Worm (Caenorhabditis elegans) whole organism, midembryonic: ENCODE measurements around the gene D1086.21.
"Not testable (repeated sequence)": the region's sequence is repeated elsewhere in the genome, so short reads cannot be mapped to it uniquely, and the experiment has no call there.

Experiments
- T22C8.4 ChIP-seq: fragments of 200-800 bp; sonication (Bioruptor generic); IDR thresholded peaks from 2 replicates; pipeline ENCODE4 v1.3.6; 2022; ENCODE audit warnings: missing genetic modification characterization, missing compliant biosample characterization
- cog-1 ChIP-seq: sonication (generic microtip); optimal IDR thresholded peaks from 2 replicates; lab custom pipeline; 2016; ENCODE audit warnings: missing genetic modification characterization, missing compliant biosample characterization
- flt-1 ChIP-seq: fragments of 200-800 bp; sonication (Bioruptor generic); IDR thresholded peaks from 2 replicates; pipeline ENCODE4 v1.3.6; 2022; ENCODE audit warnings: missing genetic modification characterization, missing compliant biosample characterization
- klf-2 ChIP-seq: fragments of 200-800 bp; sonication (Bioruptor generic); conservative IDR thresholded peaks from 2 replicates; pipeline ENCODE4 v1.3.6; 2022; ENCODE audit warnings: missing genetic modification reagents, missing genetic modification characterization, missing compliant biosample characterization
- med-1 ChIP-seq: sonication (generic microtip); optimal IDR thresholded peaks from 2 replicates; lab custom pipeline; 2017; ENCODE audit warnings: missing genetic modification characterization, mild to moderate bottlenecking, missing compliant biosample characterization, antibody characterized with exemption, missing genetic modification reagents; ENCODE audit not compliant: insufficient read depth
- ref-1 ChIP-seq: fragments of 200-800 bp; sonication (Bioruptor generic); conservative IDR thresholded peaks from 2 replicates; pipeline ENCODE4 v1.3.6; 2022; ENCODE audit warnings: missing genetic modification reagents, missing genetic modification characterization, missing compliant biosample characterization
- tab-1 ChIP-seq: fragments of 200-800 bp; sonication (Bioruptor generic); IDR thresholded peaks from 2 replicates; pipeline ENCODE4 v1.3.6; 2022; ENCODE audit warnings: missing genetic modification characterization, missing compliant biosample characterization
- ztf-23 ChIP-seq: fragments of 200-800 bp; sonication (Bioruptor generic); IDR thresholded peaks from 2 replicates; pipeline ENCODE4 v1.3.6; 2022; ENCODE audit warnings: missing genetic modification reagents, missing genetic modification characterization, missing compliant biosample characterization
- ztf-29 ChIP-seq: fragments of 200-800 bp; sonication (Bioruptor generic); IDR thresholded peaks from 2 replicates; pipeline ENCODE4 v1.3.6; 2022; ENCODE audit warnings: missing genetic modification reagents, missing genetic modification characterization, missing compliant biosample characterization

D1086.21 gene

ce11 chrV:14049274-14049673 lies 15.2 kb upstream of the D1086.21 start, which contains the start of gene F58D12.1:
Gene F58D12.1, plus strand, starts transcription at chrV:14049574.
- TF ChIP-seq cog-1 (tag; lab: Kevin White, UChicago); ztf-23 (GFP tag; lab: Robert Waterston, UW); ref-1 (GFP tag; lab: Robert Waterston, UW): not testable (repeated sequence)

ce11 chrV:14055097-14055496 lies 9.4 kb upstream of the D1086.21 start:
- TF ChIP-seq T22C8.4 (GFP tag; lab: Robert Waterston, UW) (peak; percentile 67), klf-2 (GFP tag; lab: Robert Waterston, UW) (peak; percentile 63; the same call in 1 of the 2 replicates), ztf-23 (GFP tag; lab: Robert Waterston, UW) (peak; percentile 82), cog-1 (tag; lab: Kevin White, UChicago) (peak; percentile 74), flt-1 (GFP tag; lab: Robert Waterston, UW) (peak; percentile 73; the same call in 1 of the 2 replicates), ztf-29 (GFP tag; lab: Robert Waterston, UW) (peak; percentile 59; the same call in 1 of the 2 replicates)

- TF ChIP-seq cog-1 (tag; lab: Kevin White, UChicago) (no peak), ztf-23 (GFP tag; lab: Robert Waterston, UW) (no peak), T22C8.4 (GFP tag; lab: Robert Waterston, UW) (no peak), klf-2 (GFP tag; lab: Robert Waterston, UW) (no peak)
Measured at ce11 chrV:14057540-14057939, 7.0 kb upstream of the D1086.21 start, which contains the start of gene F58D12.3. Gene F58D12.3, plus strand, starts transcription at chrV:14057840.

ce11 chrV:14063980-14064379 lies 542 bp upstream of the D1086.21 start:
- no peak for TF ChIP-seq cog-1 (tag; lab: Kevin White, UChicago)
- TF ChIP-seq T22C8.4 (GFP tag; lab: Robert Waterston, UW) = no peak
- no peak for TF ChIP-seq ref-1 (GFP tag; lab: Robert Waterston, UW)
- no peak for TF ChIP-seq med-1
- TF ChIP-seq flt-1 (GFP tag; lab: Robert Waterston, UW) = no peak
- no peak for TF ChIP-seq tab-1 (GFP tag; lab: Robert Waterston, UW)
- TF ChIP-seq ztf-29 (GFP tag; lab: Robert Waterston, UW) = no peak
- no peak for TF ChIP-seq klf-2 (GFP tag; lab: Robert Waterston, UW)
- TF ChIP-seq ztf-23 (GFP tag; lab: Robert Waterston, UW) = no peak

- no peak for TF ChIP-seq klf-2 (GFP tag; lab: Robert Waterston, UW)
- TF ChIP-seq T22C8.4 (GFP tag; lab: Robert Waterston, UW) = no peak
- no peak for TF ChIP-seq ref-1 (GFP tag; lab: Robert Waterston, UW)
- TF ChIP-seq ztf-29 (GFP tag; lab: Robert Waterston, UW) = no peak
- TF ChIP-seq ztf-23 (GFP tag; lab: Robert Waterston, UW) = no peak
- TF ChIP-seq cog-1 (tag; lab: Kevin White, UChicago) = no peak
- TF ChIP-seq tab-1 (GFP tag; lab: Robert Waterston, UW) = no peak
Measured at ce11 chrV:14067816-14068296, 3.3 kb downstream of the D1086.21 start, which contains the start of gene D1086.17. Gene D1086.17, plus strand, starts transcription at chrV:14067866.

ce11 chrV:14069899-14070298 lies 5.4 kb downstream of the D1086.21 start:
- TF ChIP-seq ztf-23 (GFP tag; lab: Robert Waterston, UW) = no peak
- no peak for TF ChIP-seq ref-1 (GFP tag; lab: Robert Waterston, UW)
- TF ChIP-seq klf-2 (GFP tag; lab: Robert Waterston, UW) = no peak
- TF ChIP-seq flt-1 (GFP tag; lab: Robert Waterston, UW) = no peak
- TF ChIP-seq tab-1 (GFP tag; lab: Robert Waterston, UW) = no peak
- no peak for TF ChIP-seq T22C8.4 (GFP tag; lab: Robert Waterston, UW)
- no peak for TF ChIP-seq cog-1 (tag; lab: Kevin White, UChicago)
- no peak for TF ChIP-seq ztf-29 (GFP tag; lab: Robert Waterston, UW)
- no peak for TF ChIP-seq med-1

- TF ChIP-seq T22C8.4 (GFP tag; lab: Robert Waterston, UW) = no peak
- no peak for TF ChIP-seq ref-1 (GFP tag; lab: Robert Waterston, UW)
- TF ChIP-seq med-1 = no peak
- TF ChIP-seq cog-1 (tag; lab: Kevin White, UChicago) = no peak
- TF ChIP-seq klf-2 (GFP tag; lab: Robert Waterston, UW) = no peak
- TF ChIP-seq flt-1 (GFP tag; lab: Robert Waterston, UW) = no peak
- no peak for TF ChIP-seq ztf-23 (GFP tag; lab: Robert Waterston, UW)
- TF ChIP-seq ztf-29 (GFP tag; lab: Robert Waterston, UW) = no peak
- no peak for TF ChIP-seq tab-1 (GFP tag; lab: Robert Waterston, UW)
Measured at ce11 chrV:14074160-14074559, 9.6 kb downstream of the D1086.21 start, which contains the start of gene D1086.11. Gene D1086.11, plus strand, starts transcription at chrV:14074460.

- TF ChIP-seq tab-1 (GFP tag; lab: Robert Waterston, UW) = no peak
- TF ChIP-seq flt-1 (GFP tag; lab: Robert Waterston, UW) = no peak
- no peak for TF ChIP-seq cog-1 (tag; lab: Kevin White, UChicago)
- TF ChIP-seq ztf-29 (GFP tag; lab: Robert Waterston, UW) = no peak
Measured at ce11 chrV:14079501-14079900, 15.0 kb downstream of the D1086.21 start, which contains the start of gene D1086.6. Gene D1086.6, plus strand, starts transcription at chrV:14079801.

ce11 chrV:14082453-14082852 lies 17.9 kb downstream of the D1086.21 start, which contains the start of gene D1086.10:
Gene D1086.10, plus strand, starts transcription at chrV:14082753.
- TF ChIP-seq ref-1 (GFP tag; lab: Robert Waterston, UW) (no peak), ztf-23 (GFP tag; lab: Robert Waterston, UW) (no peak), med-1 (no peak), ztf-29 (GFP tag; lab: Robert Waterston, UW) (no peak), cog-1 (tag; lab: Kevin White, UChicago) (no peak), klf-2 (GFP tag; lab: Robert Waterston, UW) (no peak), flt-1 (GFP tag; lab: Robert Waterston, UW) (no peak), tab-1 (GFP tag; lab: Robert Waterston, UW) (no peak), T22C8.4 (GFP tag; lab: Robert Waterston, UW) (no peak)
